Fruit fly (Drosophila melanogaster) S2 (cell line): ENCODE results near the gene CG12581.

Source experiments
- CG8478 ChIP-seq: fragments of >200 bp; optimal IDR thresholded peaks from 2 replicates; lab custom pipeline; 2018
- CTCF ChIP-seq, 2 experiments: fragments of >200 bp; optimal IDR thresholded peaks; 2 replicates each; lab custom pipeline; 2018

DNA sequence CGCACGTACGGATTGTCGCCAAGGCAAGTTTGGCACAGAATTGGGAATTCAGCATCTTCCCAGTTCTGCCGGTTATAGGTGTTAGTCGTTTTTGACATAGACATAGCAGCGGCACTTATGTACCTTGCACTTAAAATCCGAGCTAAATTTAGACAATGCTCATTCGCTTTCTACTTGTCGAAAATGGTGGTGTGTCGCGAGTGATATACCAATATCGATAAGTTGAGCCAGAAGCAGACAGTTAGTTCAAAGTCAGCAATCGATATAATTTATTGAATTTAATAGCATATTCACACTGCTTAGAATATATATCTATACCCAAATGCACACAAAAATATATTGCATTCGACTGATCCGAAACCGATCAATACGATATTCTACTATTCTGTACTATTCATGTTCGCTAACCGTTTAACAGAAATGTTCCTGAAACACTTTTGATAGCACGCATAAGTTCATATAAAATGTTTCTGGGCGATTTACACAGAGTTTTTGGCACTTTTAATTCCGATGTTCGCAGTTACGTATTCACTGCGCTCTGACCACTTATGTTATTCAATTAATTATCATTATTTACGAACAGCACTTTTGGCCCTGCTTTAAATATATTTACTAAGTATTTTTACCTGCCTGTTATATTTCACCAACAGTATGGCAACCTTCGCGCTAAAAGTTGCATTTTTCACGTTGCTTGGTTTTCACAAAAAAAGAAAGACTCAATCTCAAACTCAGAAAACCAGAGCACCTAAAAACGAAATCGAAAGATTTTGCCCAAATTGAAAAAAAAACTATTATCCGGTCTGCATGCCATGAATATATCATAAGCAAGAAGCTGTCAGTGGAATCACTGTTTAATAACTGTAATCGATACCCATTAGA lies 57.9 kb downstream of the CG12581 start, which contains the start of gene CG14641:
- TF ChIP-seq CG8478 (lab: Kevin White, UChicago) (no peak), CTCF (optimal IDR thresholded peaks at IDR 0.05; lab: Kevin White, UChicago) (no peak)
